Worm (Caenorhabditis elegans): ENCODE measurements around the gene fbxb-118.

DNA sequence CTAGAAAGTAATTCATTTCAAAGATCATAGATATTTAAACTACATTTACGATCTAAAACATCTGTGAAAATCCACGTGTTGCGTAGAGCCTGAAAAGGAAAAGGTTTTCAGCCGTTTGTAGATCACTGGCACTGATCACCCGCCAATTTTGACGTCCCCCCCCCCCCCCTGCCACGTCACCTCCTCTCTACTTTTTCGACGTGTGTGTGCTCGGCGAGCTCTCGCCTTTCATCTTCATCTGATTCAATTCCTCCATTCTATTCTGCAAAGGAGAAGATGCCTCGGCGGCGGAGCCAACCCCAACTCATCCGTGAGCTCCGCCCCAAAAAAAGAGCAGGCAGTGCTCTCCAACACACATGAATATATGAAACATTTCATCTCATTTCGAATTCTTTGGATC lies 17.2 kb upstream of the fbxb-118 start:
- TF ChIP-seq fkh-10 (GFP tag; optimal IDR thresholded peaks at IDR 0.05) (no peak), snpc-4 (tag; optimal IDR thresholded peaks at IDR 0.05) (no peak), nhr-90 (tag; optimal IDR thresholded peaks at IDR 0.05; ENCODE audit: poor library complexity) (no peak), fkh-8 (tag; optimal IDR thresholded peaks at IDR 0.05) (no peak), ama-1 (optimal IDR thresholded peaks at IDR 0.05) (no peak), nhr-237 (tag; optimal IDR thresholded peaks at IDR 0.05) (no peak), lin-13 (GFP tag; optimal IDR thresholded peaks at IDR 0.05) (no peak), nhr-77 (tag; optimal IDR thresholded peaks at IDR 0.05) (no peak), tlp-1 (tag; optimal IDR thresholded peaks at IDR 0.05) (no peak), elt-2 (tag; optimal IDR thresholded peaks at IDR 0.05) (no peak), zag-1 (tag; optimal IDR thresholded peaks at IDR 0.05) (no peak), ztf-11 (tag; optimal IDR thresholded peaks at IDR 0.05) (no peak), grh-1 (GFP tag; IDR thresholded peaks at IDR 0.05) (no peak)

Data from whole organism, L1 larva.